Fruit fly (Drosophila melanogaster): ENCODE data around the gene JMJD7.

dm6 chr3L:13425571-13425970 is 24.5 kb downstream of the JMJD7 start, which contains the start of gene CG14106:
- no peak for TF ChIP-seq CG8478 (optimal IDR thresholded peaks at IDR 0.05)
- TF ChIP-seq CTCF (optimal IDR thresholded peaks at IDR 0.05), result no peak
